Worm (Caenorhabditis elegans): ENCODE data around the gene srw-17.

- TF ChIP-seq ceh-16 (tag; optimal IDR thresholded peaks at IDR 0.05), result no peak
- TF ChIP-seq ztf-4 (tag; optimal IDR thresholded peaks at IDR 0.05), result no peak
- TF ChIP-seq mbf-1 (tag; optimal IDR thresholded peaks at IDR 0.05), result no peak
- TF ChIP-seq unc-62 (GFP tag; optimal IDR thresholded peaks at IDR 0.05), result no peak
- TF ChIP-seq zag-1 (tag; optimal IDR thresholded peaks at IDR 0.05), result no peak
- TF ChIP-seq nhr-12 (tag; optimal IDR thresholded peaks at IDR 0.05), result no peak
- TF ChIP-seq F13H6.1 (tag; optimal IDR thresholded peaks at IDR 0.05), result no peak
- TF ChIP-seq lin-13 (GFP tag; optimal IDR thresholded peaks at IDR 0.05), result no peak
- peak; percentile 8 for TF ChIP-seq sma-3 (GFP tag; optimal IDR thresholded peaks at IDR 0.05)
- TF ChIP-seq lin-39 (tag; optimal IDR thresholded peaks at IDR 0.05), result no peak
- TF ChIP-seq blmp-1 (tag; optimal IDR thresholded peaks at IDR 0.05; ENCODE audit: insufficient read depth), result no peak
- no peak for TF ChIP-seq nhr-10 (tag; optimal IDR thresholded peaks at IDR 0.05)
- no peak for TF ChIP-seq snpc-4 (tag; optimal IDR thresholded peaks at IDR 0.05)
- no peak for TF ChIP-seq unc-39 (tag; optimal IDR thresholded peaks at IDR 0.05)
Observed at ce11 chrV:15298597-15298996, 21.8 kb upstream of the srw-17 start, which contains the start of gene cpr-3.
